Fruit fly (Drosophila melanogaster): ENCODE results near the gene CG11327.

- TF ChIP-seq vvl (GFP tag; IDR thresholded peaks at IDR 0.05) (no peak), Chrac-16 (GFP tag; optimal IDR thresholded peaks at IDR 0.05) (no peak), slbo (GFP tag; IDR thresholded peaks at IDR 0.05) (no peak), sima (GFP tag; optimal IDR thresholded peaks at IDR 0.05) (no peak), CG8478 (optimal IDR thresholded peaks at IDR 0.05) (no peak), en (GFP tag; optimal IDR thresholded peaks at IDR 0.05) (no peak), nerfin-2 (GFP tag; IDR thresholded peaks at IDR 0.05; ENCODE audit: partially characterized antibody) (no peak), otp (GFP tag; IDR thresholded peaks at IDR 0.05) (no peak), CG34376 (GFP tag; optimal IDR thresholded peaks at IDR 0.05) (no peak), Eip74EF (GFP tag; optimal IDR thresholded peaks at IDR 0.05) (no peak), CG31365 (tag; optimal IDR thresholded peaks at IDR 0.05) (no peak), CG12659 (GFP tag; optimal IDR thresholded peaks at IDR 0.05) (no peak), CG12071 (GFP tag; optimal IDR thresholded peaks at IDR 0.05) (no peak), Tbp (GFP tag; optimal IDR thresholded peaks at IDR 0.05) (no peak)
These were observed 28.4 kb downstream of the CG11327 start, which contains the start of the genes CG31636 and Ube4A for dm6 chr2L:6657969-6658748.

All from whole organism, embryonic.